Worm (Caenorhabditis elegans) whole organism, late embryonic: ENCODE results near the gene F21D5.4.
A peak's percentile ranks its signal among the peaks of the same experiment; 100 is the strongest.
"Not testable (repeated sequence)": the region's sequence is repeated elsewhere in the genome, so short reads cannot be mapped to it uniquely, and the experiment has no call there.

Experiments
- T23F11.4 ChIP-seq: fragments of 200-800 bp; sonication (Bioruptor generic); optimal IDR thresholded peaks from 2 replicates; lab custom pipeline; 2018; ENCODE audit warnings: mild to moderate bottlenecking, missing genetic modification characterization, missing compliant biosample characterization
- ceh-2 ChIP-seq: sonication (generic microtip); optimal IDR thresholded peaks from 2 replicates; lab custom pipeline; 2016; ENCODE audit warnings: missing genotype, missing genetic modification characterization, missing compliant biosample characterization
- ceh-30 ChIP-seq: fragments of 150-350 bp; optimal IDR thresholded peaks from 2 replicates; lab custom pipeline; 2014; ENCODE audit warnings: missing biosample characterization, missing genetic modification characterization
- ceh-45 ChIP-seq: fragments of 200-800 bp; sonication (Bioruptor generic); IDR thresholded peaks from 2 replicates; pipeline ENCODE4 v1.3.6; 2022; ENCODE audit warnings: missing genetic modification reagents, missing genetic modification characterization, missing compliant biosample characterization
- ceh-48 ChIP-seq: sonication (generic microtip); optimal IDR thresholded peaks from 2 replicates; lab custom pipeline; 2016; ENCODE audit warnings: missing genetic modification characterization, inconsistent platforms, missing compliant biosample characterization
- ceh-6 ChIP-seq: fragments of 200-800 bp; sonication (Bioruptor generic); optimal IDR thresholded peaks from 2 replicates; lab custom pipeline; 2018; ENCODE audit warnings: mild to moderate bottlenecking, missing genetic modification characterization, missing compliant biosample characterization
- dmd-4 ChIP-seq: sonication (generic microtip); optimal IDR thresholded peaks from 2 replicates; lab custom pipeline; 2016; ENCODE audit warnings: borderline replicate concordance, missing genetic modification characterization, missing compliant biosample characterization
- dve-1 ChIP-seq: sonication (generic microtip); optimal IDR thresholded peaks from 2 replicates; lab custom pipeline; 2017; ENCODE audit warnings: antibody characterized with exemption, mild to moderate bottlenecking, missing genetic modification characterization, missing compliant biosample characterization
- eyg-1 ChIP-seq: sonication (generic microtip); optimal IDR thresholded peaks from 2 replicates; lab custom pipeline; 2016; ENCODE audit warnings: missing genotype, missing genetic modification characterization, missing compliant biosample characterization
- fax-1 ChIP-seq: sonication (generic microtip); optimal IDR thresholded peaks from 2 replicates; lab custom pipeline; 2016; ENCODE audit warnings: missing genotype, missing genetic modification characterization, missing compliant biosample characterization
- fkh-10 ChIP-seq: fragments of 150-350 bp; optimal IDR thresholded peaks from 2 replicates; lab custom pipeline; 2014; ENCODE audit warnings: missing biosample characterization, missing genetic modification reagents, missing genetic modification characterization
- mec-3 ChIP-seq: sonication (generic microtip); optimal IDR thresholded peaks from 2 replicates; lab custom pipeline; 2016; ENCODE audit warnings: borderline replicate concordance, missing genetic modification characterization, missing compliant biosample characterization
- nhr-11 ChIP-seq: fragments of 150-350 bp; optimal IDR thresholded peaks from 2 replicates; lab custom pipeline; 2014; ENCODE audit warnings: missing biosample characterization, missing genetic modification characterization
- pha-4 ChIP-seq: fragments of 150-350 bp; optimal IDR thresholded peaks from 2 replicates; lab custom pipeline; 2018; ENCODE audit warnings: missing biosample characterization, missing genetic modification reagents, missing genetic modification characterization
- pqm-1 ChIP-seq: sonication (generic microtip); optimal IDR thresholded peaks from 2 replicates; lab custom pipeline; 2016; ENCODE audit warnings: missing genetic modification characterization, missing compliant biosample characterization
- sdc-2 ChIP-seq: sonication (generic microtip); optimal IDR thresholded peaks from 2 replicates; lab custom pipeline; 2016; ENCODE audit warnings: missing genotype, missing genetic modification characterization, missing compliant biosample characterization
- sox-4 ChIP-seq: sonication (generic microtip); optimal IDR thresholded peaks from 2 replicates; lab custom pipeline; 2017; ENCODE audit warnings: mild to moderate bottlenecking, missing genetic modification characterization, inconsistent platforms, missing compliant biosample characterization
- unc-55 ChIP-seq: sonication (generic microtip); optimal IDR thresholded peaks from 2 replicates; lab custom pipeline; 2017; ENCODE audit warnings: missing biosample characterization, missing genetic modification reagents, missing genetic modification characterization
- ztf-16 ChIP-seq: sonication (generic microtip); optimal IDR thresholded peaks from 2 replicates; lab custom pipeline; 2017; ENCODE audit warnings: missing genetic modification characterization, missing compliant biosample characterization

Gene F21D5.4

DNA sequence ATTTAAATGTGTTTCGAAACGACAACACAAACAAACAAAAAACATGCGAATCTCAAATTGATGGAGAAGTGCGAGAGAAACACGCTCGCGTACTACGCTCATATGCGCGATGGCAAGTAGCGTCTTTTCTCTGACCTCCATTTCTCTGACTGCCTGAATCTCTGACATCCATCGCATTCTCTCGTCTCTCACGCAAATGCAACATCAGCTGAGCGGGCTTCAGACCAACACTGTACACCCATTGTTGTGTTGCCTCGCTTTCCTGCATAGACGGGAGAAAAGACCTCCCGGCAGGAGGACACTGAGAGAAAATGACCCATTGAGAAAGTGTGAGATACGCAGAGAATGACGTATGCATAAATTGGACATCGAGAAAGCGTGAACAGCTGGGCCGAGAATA lies 44.3 kb downstream of the F21D5.4 start (continued):
- TF ChIP-seq fax-1 (tag; lab: Kevin White, UChicago) (peak; percentile 27), ceh-6 (GFP tag; lab: Kevin White, UChicago) (peak; percentile 35), fkh-10 (GFP tag; lab: Kevin White, UChicago) (no peak), ceh-48 (tag; lab: Kevin White, UChicago) (no peak), eyg-1 (tag; lab: Kevin White, UChicago) (no peak), nhr-11 (tag; lab: Kevin White, UChicago) (no peak), pha-4 (tag; lab: Kevin White, UChicago) (no peak)

DNA sequence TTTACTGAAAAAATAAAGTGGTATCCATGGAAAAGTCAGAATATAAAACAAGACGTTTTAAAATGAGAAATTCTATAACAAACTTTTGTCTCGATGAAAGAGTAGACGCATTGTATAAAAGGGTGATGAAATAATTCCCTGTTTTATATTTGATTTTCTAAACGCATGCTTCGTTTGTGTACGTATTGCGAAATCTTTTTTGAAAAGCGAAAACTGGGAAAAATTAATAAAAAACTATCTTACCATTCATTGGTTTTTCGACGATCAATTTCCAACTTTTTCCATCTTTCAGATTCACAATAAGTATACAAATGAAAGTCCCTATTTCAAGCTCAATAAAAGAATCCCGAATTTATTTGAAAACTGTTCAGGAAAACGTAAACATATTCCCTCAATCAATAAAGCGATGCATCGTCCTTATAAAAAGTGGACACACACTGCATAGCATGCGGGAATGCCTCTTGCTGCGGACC lies 47.0 kb downstream of the F21D5.4 start, which contains the start of gene C33D9.13:
TSS of gene C33D9.13 (minus strand) at position 423 of the 473 bp plus-strand sequence.
- no peak for TF ChIP-seq mec-3 (tag; lab: Kevin White, UChicago)
- TF ChIP-seq ceh-48 (tag; lab: Kevin White, UChicago), result peak; percentile 33

DNA sequence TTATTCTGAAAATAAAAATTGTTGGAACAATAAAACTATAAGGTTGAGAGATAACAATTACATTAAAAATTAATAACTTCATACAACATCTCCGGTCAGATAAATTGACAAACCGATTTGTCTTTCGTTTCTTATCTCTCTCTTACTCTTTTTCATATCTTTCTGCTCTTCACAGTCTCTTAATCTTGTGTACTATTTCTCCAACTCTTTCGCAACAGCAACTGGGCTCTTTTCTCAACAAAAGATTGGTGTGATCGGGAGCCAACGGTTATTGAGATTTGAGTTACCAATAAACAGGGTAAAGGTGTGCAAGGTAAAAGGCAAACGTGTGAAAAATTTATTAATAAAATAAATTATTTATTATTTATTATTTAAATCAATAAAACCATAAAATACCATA lies 48.8 kb downstream of the F21D5.4 start, which contains the start of gene C33D9.8:
TSS of gene C33D9.8 (minus strand) at position 99 of the 400 bp plus-strand sequence.
- TF ChIP-seq sdc-2 (tag; lab: Kevin White, UChicago) (no peak), ceh-45 (GFP tag; lab: Robert Waterston, UW) (no peak), eyg-1 (tag; lab: Kevin White, UChicago) (no peak), unc-55 (GFP tag; lab: Kevin White, UChicago) (peak; percentile 6), T23F11.4 (GFP tag; lab: Kevin White, UChicago) (no peak), ceh-2 (tag; lab: Kevin White, UChicago) (no peak), ceh-30 (tag; lab: Kevin White, UChicago) (no peak), ztf-16 (tag; lab: Kevin White, UChicago) (no peak), pqm-1 (tag; lab: Kevin White, UChicago) (no peak)

DNA sequence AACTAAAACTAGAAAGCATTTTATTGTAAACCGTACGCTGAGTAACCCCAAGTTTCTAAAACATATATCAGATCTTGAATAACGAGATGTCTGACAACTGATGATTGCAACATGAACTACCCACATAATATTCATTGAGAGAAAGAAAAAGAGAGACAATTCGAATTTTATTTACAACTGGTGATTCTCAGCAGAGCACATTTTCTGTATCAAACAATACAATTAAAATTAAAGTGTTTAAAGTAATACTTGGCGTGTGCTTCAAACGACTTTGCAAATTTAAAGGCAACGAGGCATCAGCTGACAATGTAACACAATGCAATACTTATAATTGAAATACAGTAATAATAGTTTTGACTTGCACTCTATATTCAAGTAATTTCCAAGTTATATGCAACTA lies 50.2 kb downstream of the F21D5.4 start, which contains the start of gene C33D9.10:
TSS of gene C33D9.10 (minus strand) at position 101 of the 400 bp plus-strand sequence.
- TF ChIP-seq dve-1, dmd-4, sox-4 (tag; lab: Kevin White, UChicago): not testable (repeated sequence)
- TF ChIP-seq, all 69 proteins: peak for 0; not testable (repeated sequence) for 69
